Worm (Caenorhabditis elegans) whole organism, L2 larva: ENCODE data around the gene moa-1.

Source experiments
- C34F6.9 ChIP-seq: fragments of 150-350 bp; optimal IDR thresholded peaks from 2 replicates; lab custom pipeline; 2014; ENCODE audit warnings: missing biosample characterization, missing genetic modification characterization
- F13H6.1 ChIP-seq: sonication (generic microtip); optimal IDR thresholded peaks from 2 replicates; lab custom pipeline; 2016; ENCODE audit warnings: missing genetic modification characterization, missing compliant biosample characterization
- R02D3.7 ChIP-seq: fragments of 150-350 bp; optimal IDR thresholded peaks from 2 replicates; lab custom pipeline; 2014; ENCODE audit warnings: missing biosample characterization, missing genetic modification characterization
- Y55F3AM.14 ChIP-seq: fragments of 200-800 bp; sonication (Bioruptor generic); optimal IDR thresholded peaks from 2 replicates; lab custom pipeline; 2018; ENCODE audit warnings: mild to moderate bottlenecking, missing genetic modification characterization, missing compliant biosample characterization
- ZK546.5 ChIP-seq: sonication (generic microtip); optimal IDR thresholded peaks from 2 replicates; lab custom pipeline; 2017; ENCODE audit warnings: missing biosample characterization, missing genetic modification characterization
- alr-1 ChIP-seq: fragments of 150-350 bp; optimal IDR thresholded peaks from 2 replicates; lab custom pipeline; 2014; ENCODE audit warnings: missing biosample characterization, missing genetic modification characterization
- aly-2 ChIP-seq: fragments of 150-350 bp; optimal IDR thresholded peaks from 2 replicates; lab custom pipeline; 2014; ENCODE audit warnings: missing biosample characterization, missing genetic modification characterization
- ama-1 ChIP-seq: fragments of 150-350 bp; optimal IDR thresholded peaks from 2 replicates; lab custom pipeline; 2018; ENCODE audit warnings: inconsistent platforms
- blmp-1 ChIP-seq: sonication (generic microtip); optimal IDR thresholded peaks from 2 replicates; lab custom pipeline; 2017; ENCODE audit warnings: missing genetic modification characterization, mild to moderate bottlenecking, missing compliant biosample characterization, antibody characterized with exemption, moderate library complexity; ENCODE audit not compliant: insufficient read depth
- ceh-16 ChIP-seq: fragments of 150-350 bp; optimal IDR thresholded peaks from 2 replicates; lab custom pipeline; 2014; ENCODE audit warnings: missing biosample characterization, missing genetic modification characterization
- ceh-82 ChIP-seq: fragments of 150-350 bp; optimal IDR thresholded peaks from 2 replicates; lab custom pipeline; 2014; ENCODE audit warnings: missing biosample characterization, missing genetic modification characterization
- crh-2 ChIP-seq: sonication (generic microtip); optimal IDR thresholded peaks from 2 replicates; lab custom pipeline; 2017; ENCODE audit warnings: missing biosample characterization, missing genetic modification characterization
- dmd-4 ChIP-seq: sonication (generic microtip); optimal IDR thresholded peaks from 2 replicates; lab custom pipeline; 2017; ENCODE audit warnings: missing biosample characterization, missing genetic modification characterization
- egl-27 ChIP-seq: sonication (generic microtip); optimal IDR thresholded peaks from 3 replicates; lab custom pipeline; 2017; ENCODE audit warnings: missing biosample characterization, missing genetic modification reagents, missing genetic modification characterization
- elt-1 ChIP-seq: fragments of 150-350 bp; optimal IDR thresholded peaks from 2 replicates; lab custom pipeline; 2014; ENCODE audit warnings: missing biosample characterization, missing genetic modification characterization
- elt-3 ChIP-seq: sonication (generic microtip); optimal IDR thresholded peaks from 2 replicates; lab custom pipeline; 2017; ENCODE audit warnings: missing biosample characterization, missing genetic modification characterization
- fos-1 ChIP-seq: fragments of 150-350 bp; optimal IDR thresholded peaks from 2 replicates; lab custom pipeline; 2014; ENCODE audit warnings: missing biosample characterization, missing genetic modification characterization
- gmeb-1 ChIP-seq: fragments of 150-350 bp; optimal IDR thresholded peaks from 2 replicates; lab custom pipeline; 2014; ENCODE audit warnings: missing biosample characterization, missing genetic modification characterization
- lin-11 ChIP-seq: fragments of 150-350 bp; sonication (generic microtip); optimal IDR thresholded peaks from 2 replicates; lab custom pipeline; 2014; ENCODE audit warnings: missing biosample characterization, missing genetic modification characterization, inconsistent platforms, mixed read lengths
- lin-13 ChIP-seq: fragments of 150-350 bp; optimal IDR thresholded peaks from 2 replicates; lab custom pipeline; 2014; ENCODE audit warnings: missing biosample characterization, missing genetic modification reagents, missing genetic modification characterization
- lin-39 ChIP-seq: fragments of 150-350 bp; optimal IDR thresholded peaks from 2 replicates; lab custom pipeline; 2014; ENCODE audit warnings: missing biosample characterization, missing genetic modification reagents, missing genetic modification characterization
- lsy-2 ChIP-seq, 2 experiments: fragments of 150-350 bp in 1 of 2; sonication (generic microtip) in 1 of 2; optimal IDR thresholded peaks; 2 replicates each; lab custom pipeline; 2014 to 2017; ENCODE audit warnings: missing biosample characterization in 2 of 2, missing genetic modification characterization in 2 of 2
- mab-5 ChIP-seq: fragments of 150-350 bp; optimal IDR thresholded peaks from 2 replicates; lab custom pipeline; 2014; ENCODE audit warnings: missing biosample characterization, missing genetic modification characterization
- mbf-1 ChIP-seq: sonication (generic microtip); optimal IDR thresholded peaks from 2 replicates; lab custom pipeline; 2017; ENCODE audit warnings: missing biosample characterization, missing genetic modification characterization
- mdl-1 ChIP-seq, 2 experiments: fragments of 150-350 bp in 1 of 2; sonication (generic microtip) in 1 of 2; optimal IDR thresholded peaks; 2 replicates each; lab custom pipeline; 2017; ENCODE audit warnings: missing biosample characterization in 2 of 2, missing genetic modification characterization in 2 of 2
- nhr-10 ChIP-seq: sonication (generic microtip); optimal IDR thresholded peaks from 2 replicates; lab custom pipeline; 2017; ENCODE audit warnings: missing biosample characterization, missing genetic modification characterization
- nhr-12 ChIP-seq: fragments of 150-350 bp; optimal IDR thresholded peaks from 2 replicates; lab custom pipeline; 2014; ENCODE audit warnings: missing biosample characterization, missing genetic modification characterization
- nhr-129 ChIP-seq: fragments of 150-350 bp; optimal IDR thresholded peaks from 2 replicates; lab custom pipeline; 2014; ENCODE audit warnings: missing biosample characterization, missing genetic modification characterization
- nhr-21 ChIP-seq: fragments of 150-350 bp; optimal IDR thresholded peaks from 2 replicates; lab custom pipeline; 2014; ENCODE audit warnings: missing biosample characterization, missing genetic modification characterization
- nhr-23 ChIP-seq: fragments of 150-350 bp; optimal IDR thresholded peaks from 2 replicates; lab custom pipeline; 2014; ENCODE audit warnings: missing biosample characterization, missing genetic modification reagents, missing genetic modification characterization
- nhr-237 ChIP-seq: fragments of 150-350 bp; optimal IDR thresholded peaks from 2 replicates; lab custom pipeline; 2014; ENCODE audit warnings: missing biosample characterization, missing genetic modification characterization
- nhr-25 ChIP-seq: fragments of 150-350 bp; sonication (generic microtip); optimal IDR thresholded peaks from 3 replicates; lab custom pipeline; 2014; ENCODE audit warnings: missing biosample characterization, missing genetic modification characterization
- nhr-6 ChIP-seq: fragments of 150-350 bp; optimal IDR thresholded peaks from 2 replicates; lab custom pipeline; 2014; ENCODE audit warnings: missing biosample characterization, missing genetic modification characterization
- nhr-77 ChIP-seq: fragments of 150-350 bp; optimal IDR thresholded peaks from 2 replicates; lab custom pipeline; 2014; ENCODE audit warnings: missing biosample characterization, missing genetic modification characterization
- peb-1 ChIP-seq: fragments of 150-350 bp; optimal IDR thresholded peaks from 2 replicates; lab custom pipeline; 2014; ENCODE audit warnings: missing biosample characterization, missing genetic modification characterization
- sem-4 ChIP-seq: fragments of 150-350 bp; optimal IDR thresholded peaks from 2 replicates; lab custom pipeline; 2014; ENCODE audit warnings: missing biosample characterization, missing genetic modification reagents, missing genetic modification characterization
- skn-1 ChIP-seq: sonication (generic microtip); optimal IDR thresholded peaks from 2 replicates; lab custom pipeline; 2017; ENCODE audit warnings: missing biosample characterization, missing genetic modification characterization
- sma-3 ChIP-seq: sonication (generic microtip); optimal IDR thresholded peaks from 2 replicates; lab custom pipeline; 2016; ENCODE audit warnings: missing genetic modification reagents, missing genetic modification characterization, missing compliant biosample characterization
- sma-9 ChIP-seq, 2 experiments: fragments of 150-350 bp in 1 of 2; sonication (generic microtip) in 1 of 2; optimal IDR thresholded peaks; 2 replicates each; lab custom pipeline; 2014 to 2016; ENCODE audit warnings: missing genetic modification characterization in 2 of 2, mild to moderate bottlenecking in 1 of 2, missing biosample characterization in 1 of 2, missing compliant biosample characterization in 1 of 2, missing genetic modification reagents in 1 of 2, moderate library complexity in 1 of 2
- snpc-4 ChIP-seq: fragments of 150-350 bp; optimal IDR thresholded peaks from 2 replicates; lab custom pipeline; 2014; ENCODE audit warnings: missing biosample characterization, missing genetic modification characterization
- unc-39 ChIP-seq: fragments of 150-350 bp; optimal IDR thresholded peaks from 2 replicates; lab custom pipeline; 2014; ENCODE audit warnings: missing biosample characterization, missing genetic modification characterization
- unc-55 ChIP-seq: fragments of 150-350 bp; sonication (generic microtip); optimal IDR thresholded peaks from 3 replicates; lab custom pipeline; 2014; ENCODE audit warnings: missing biosample characterization, missing genetic modification reagents, missing genetic modification characterization
- unc-62 ChIP-seq: fragments of 150-350 bp; optimal IDR thresholded peaks from 2 replicates; lab custom pipeline; 2014; ENCODE audit warnings: missing biosample characterization, missing genetic modification reagents, missing genetic modification characterization
- zag-1 ChIP-seq: fragments of 150-350 bp; optimal IDR thresholded peaks from 2 replicates; lab custom pipeline; 2014; ENCODE audit warnings: missing biosample characterization, missing genetic modification characterization
- ztf-1 ChIP-seq: fragments of 200-800 bp; sonication (Bioruptor generic); conservative IDR thresholded peaks from 2 replicates; pipeline ENCODE4 v1.3.6; 2022; ENCODE audit warnings: missing genetic modification characterization, missing compliant biosample characterization
- ztf-11 ChIP-seq: sonication (generic microtip); optimal IDR thresholded peaks from 2 replicates; lab custom pipeline; 2017; ENCODE audit warnings: missing biosample characterization, missing genetic modification characterization
- ztf-4 ChIP-seq: fragments of 150-350 bp; optimal IDR thresholded peaks from 2 replicates; lab custom pipeline; 2014; ENCODE audit warnings: missing biosample characterization, missing genetic modification characterization

moa-1 gene

DNA sequence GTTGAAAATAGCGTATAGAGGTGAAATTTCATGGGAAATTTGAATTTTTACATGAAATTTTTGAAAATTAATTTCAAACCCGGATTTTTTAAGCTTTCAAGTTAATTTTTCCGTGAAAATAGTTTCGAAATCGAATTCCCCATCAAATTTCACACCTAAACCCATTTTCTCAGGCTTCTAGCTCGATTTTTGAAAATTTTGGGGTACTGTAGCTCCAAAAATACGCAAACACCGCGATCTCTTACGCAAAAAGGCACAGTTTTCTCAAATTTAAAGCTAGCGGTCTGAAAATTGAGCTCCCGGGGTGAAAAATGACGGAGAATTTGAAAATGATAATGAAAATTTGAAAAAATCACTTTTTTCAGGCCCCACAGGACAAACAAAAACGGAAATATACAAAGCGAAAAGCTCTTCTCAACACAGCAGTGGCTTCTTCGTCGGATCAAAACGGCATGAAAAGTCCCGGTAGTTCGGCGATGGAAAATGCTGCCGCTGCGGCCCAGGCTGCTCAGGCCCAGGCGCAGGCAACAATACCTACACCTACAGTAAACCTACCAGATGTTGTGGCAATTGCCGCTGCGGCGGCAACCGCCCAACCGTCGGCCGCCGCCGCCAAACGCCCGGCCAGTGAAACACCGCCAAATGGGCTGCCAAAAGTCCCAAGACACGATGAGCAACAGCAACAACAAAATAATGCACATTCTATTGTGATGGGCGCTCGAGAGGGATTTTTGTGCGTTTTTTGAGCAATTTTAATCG, 40.8 kb downstream of the moa-1 start:
- TF ChIP-seq nhr-77, result no peak
- TF ChIP-seq blmp-1 (tag; lab: Kevin White, UChicago), result no peak
- no peak for TF ChIP-seq peb-1 (tag; lab: Kevin White, UChicago)
- no peak for TF ChIP-seq nhr-23 (tag; lab: Kevin White, UChicago)
- peak; percentile 2 to 63 for TF ChIP-seq lsy-2 (tag; optimal IDR thresholded peaks at IDR 0.05; lab: Kevin White, UChicago)
- peak; percentile 60 for TF ChIP-seq lin-13 (GFP tag; lab: Kevin White, UChicago)
- no peak for TF ChIP-seq nhr-12
- no peak for TF ChIP-seq ama-1 (lab: Kevin White, UChicago)
- no peak for TF ChIP-seq elt-3 (tag; lab: Kevin White, UChicago)
- no peak for TF ChIP-seq sem-4 (tag; lab: Kevin White, UChicago)
- TF ChIP-seq dmd-4, result no peak
- TF ChIP-seq nhr-237, result no peak

DNA sequence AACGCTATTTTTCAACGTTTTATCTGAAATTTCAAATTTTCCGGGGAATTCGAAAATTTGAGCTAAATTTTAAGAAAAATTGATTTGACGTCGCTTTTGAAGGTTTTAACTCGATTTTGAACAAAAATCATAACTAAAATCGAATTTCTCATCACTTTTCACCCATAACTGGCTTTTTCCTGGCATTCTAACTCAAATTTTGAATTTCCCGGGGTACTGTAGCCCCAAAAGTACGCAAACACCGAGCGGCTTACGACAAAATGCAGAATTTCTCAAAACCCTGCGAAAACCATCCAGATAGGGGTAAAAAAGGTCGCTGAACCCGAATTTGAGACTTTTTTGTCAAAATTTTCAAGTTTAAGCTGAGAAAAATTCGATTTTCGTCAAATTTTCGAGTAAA, 42.5 kb downstream of the moa-1 start:
- TF ChIP-seq lsy-2 (tag; optimal IDR thresholded peaks at IDR 0.05; lab: Kevin White, UChicago), result peak; percentile 14 to 29
- peak; percentile 21 for TF ChIP-seq lin-13 (GFP tag; lab: Kevin White, UChicago)
- no peak for TF ChIP-seq C34F6.9

DNA sequence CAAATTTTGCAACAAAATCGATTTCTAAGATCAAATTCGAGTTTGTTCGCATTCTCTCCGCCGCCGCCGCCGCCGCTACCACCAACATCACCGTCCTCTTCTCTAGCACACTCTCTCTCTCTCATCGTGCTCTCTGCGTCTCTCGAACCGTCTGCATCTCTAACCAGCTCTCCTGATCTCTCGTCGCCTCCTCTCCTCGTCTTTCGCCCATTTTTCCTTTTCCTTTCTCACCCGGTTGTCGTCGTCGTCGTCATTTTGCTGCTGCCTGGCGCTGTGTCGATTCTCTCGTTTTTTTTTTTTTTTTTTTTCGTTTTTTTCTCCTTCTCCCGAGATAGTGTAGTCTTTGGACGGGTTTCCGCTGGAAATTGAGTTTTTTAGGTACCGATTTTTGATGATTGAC, 43.2 kb downstream of the moa-1 start:
- TF ChIP-seq ztf-4 (tag; lab: Kevin White, UChicago) (peak; percentile 81), unc-39 (tag; lab: Kevin White, UChicago) (no peak), nhr-6 (peak; percentile 56), R02D3.7 (tag; lab: Kevin White, UChicago) (no peak), gmeb-1 (tag; lab: Kevin White, UChicago) (peak; percentile 84), elt-1 (tag; lab: Kevin White, UChicago) (peak; percentile 38), ceh-82 (tag; lab: Kevin White, UChicago) (peak; percentile 47), nhr-21 (tag; lab: Kevin White, UChicago) (peak; percentile 94), snpc-4 (tag; lab: Kevin White, UChicago) (peak; percentile 38), unc-55 (peak; percentile 96), crh-2 (tag; lab: Kevin White, UChicago) (peak; percentile 89), sma-9 (GFP tag; optimal IDR thresholded peaks at IDR 0.05; lab: Kevin White, UChicago) (peak; percentile 100), sma-9 (tag; optimal IDR thresholded peaks at IDR 0.05; lab: Kevin White, UChicago) (peak; percentile 91), nhr-10 (peak; percentile 25), nhr-129 (tag; lab: Kevin White, UChicago) (peak; percentile 73), peb-1 (tag; lab: Kevin White, UChicago) (no peak), dmd-4 (no peak), blmp-1 (tag; lab: Kevin White, UChicago) (peak; percentile 96), elt-3 (tag; lab: Kevin White, UChicago) (no peak), alr-1 (tag; lab: Kevin White, UChicago) (no peak), ceh-16 (tag; lab: Kevin White, UChicago) (no peak), ztf-1 (GFP tag; lab: Robert Waterston, UW) (no peak), Y55F3AM.14 (peak; percentile 95), ama-1 (lab: Kevin White, UChicago) (peak; percentile 49), nhr-12 (no peak), zag-1 (tag; lab: Kevin White, UChicago) (peak; percentile 40), skn-1 (tag; lab: Kevin White, UChicago) (no peak), ztf-11 (no peak), nhr-25 (tag; lab: Kevin White, UChicago) (peak; percentile 93), lin-13 (GFP tag; lab: Kevin White, UChicago) (peak; percentile 92), unc-62 (GFP tag; lab: Kevin White, UChicago) (peak; percentile 42), lin-11 (peak; percentile 75), F13H6.1 (tag; lab: Kevin White, UChicago) (peak; percentile 99), lin-39 (tag; lab: Kevin White, UChicago) (no peak), fos-1 (tag; lab: Kevin White, UChicago) (peak; percentile 62), sma-3 (GFP tag; lab: Kevin White, UChicago) (peak; percentile 94), aly-2 (tag; lab: Kevin White, UChicago) (no peak), lsy-2 (tag; optimal IDR thresholded peaks at IDR 0.05; lab: Kevin White, UChicago) (peak; percentile 52 to 86), egl-27 (peak; percentile 99), ZK546.5 (tag; lab: Kevin White, UChicago) (no peak), mab-5 (tag; lab: Kevin White, UChicago) (peak; percentile 86), nhr-237 (no peak), nhr-77 (peak; percentile 33), sem-4 (tag; lab: Kevin White, UChicago) (peak; percentile 92), C34F6.9 (peak; percentile 64), mdl-1 (tag; optimal IDR thresholded peaks at IDR 0.05; lab: Kevin White, UChicago) (peak; percentile 61 to 86), nhr-23 (tag; lab: Kevin White, UChicago) (no peak), mbf-1 (no peak)
- TF ChIP-seq, all 48 proteins: peak for 30
